Fruit fly (Drosophila melanogaster): ENCODE measurements around the gene CG9853.

CG9853 gene

dm6 chr3R:4428585-4429464 lies 27.0 kb upstream of the CG9853 start, which contains the start of gene srl (continued):
- TF ChIP-seq amos (GFP tag; IDR thresholded peaks at IDR 0.05; ENCODE audit: partially characterized antibody) (peak; percentile 39; the same call in 1 of the 2 replicates), cwo (GFP tag; optimal IDR thresholded peaks at IDR 0.05) (peak; percentile 42), CG43689 (GFP tag; IDR thresholded peaks at IDR 0.05) (no peak), CG34422 (GFP tag; IDR thresholded peaks at IDR 0.05) (peak; percentile 94), grau (tag; optimal IDR thresholded peaks at IDR 0.05) (no peak), Poxn (GFP tag; IDR thresholded peaks at IDR 0.05) (no peak), disco-r (GFP tag; optimal IDR thresholded peaks at IDR 0.05) (no peak), Neu2 (GFP tag; optimal IDR thresholded peaks at IDR 0.05; ENCODE audit: borderline replicate concordance) (no peak), Rx (GFP tag; IDR thresholded peaks at IDR 0.05) (no peak), CG3163 (GFP tag; optimal IDR thresholded peaks at IDR 0.05) (peak; percentile 14), CG10209 (GFP tag; optimal IDR thresholded peaks at IDR 0.05) (no peak), D (optimal IDR thresholded peaks at IDR 0.05) (peak; percentile 29), D (GFP tag; optimal IDR thresholded peaks at IDR 0.05) (no peak), CG17385 (GFP tag; optimal IDR thresholded peaks at IDR 0.05) (peak; percentile 95), slp2 (GFP tag; optimal IDR thresholded peaks at IDR 0.05) (no peak), Scr (GFP tag; IDR thresholded peaks at IDR 0.05; ENCODE audit: partially characterized antibody) (peak; percentile 35; the same call in 1 of the 2 replicates), ftz-f1 (GFP tag; optimal IDR thresholded peaks at IDR 0.05) (peak; percentile 86), Sox102F (GFP tag; optimal IDR thresholded peaks at IDR 0.05) (no peak), Atf3 (GFP tag; optimal IDR thresholded peaks at IDR 0.05) (no peak), tin (GFP tag; optimal IDR thresholded peaks at IDR 0.05) (no peak), CG31224 (GFP tag; IDR thresholded peaks at IDR 0.05) (no peak), ssp (GFP tag; IDR thresholded peaks at IDR 0.05) (no peak), wor (GFP tag; IDR thresholded peaks at IDR 0.05) (no peak), CG8089 (GFP tag; optimal IDR thresholded peaks at IDR 0.05) (no peak), CG10267 (tag; optimal IDR thresholded peaks at IDR 0.05) (peak; percentile 22), sug (tag; optimal IDR thresholded peaks at IDR 0.05) (peak; percentile 44), ap (GFP tag; IDR thresholded peaks at IDR 0.05) (no peak), Awh (GFP tag; IDR thresholded peaks at IDR 0.05) (no peak), CG7928 (GFP tag; optimal IDR thresholded peaks at IDR 0.05) (no peak), CG4328 (GFP tag; optimal IDR thresholded peaks at IDR 0.05) (no peak), Hand (GFP tag; optimal IDR thresholded peaks at IDR 0.05) (no peak), CG12391 (tag; optimal IDR thresholded peaks at IDR 0.05) (no peak), Sin3A (optimal IDR thresholded peaks at IDR 0.05) (peak; percentile 76), insv (GFP tag; optimal IDR thresholded peaks at IDR 0.05) (no peak), Spps (tag; optimal IDR thresholded peaks at IDR 0.05) (no peak), CG9932 (GFP tag; IDR thresholded peaks at IDR 0.05) (no peak), Mad (GFP tag; optimal IDR thresholded peaks at IDR 0.05) (no peak), CG3281 (GFP tag; optimal IDR thresholded peaks at IDR 0.05) (no peak), slbo (GFP tag; IDR thresholded peaks at IDR 0.05) (no peak), Jarid2 (GFP tag; optimal IDR thresholded peaks at IDR 0.05) (no peak), NC2β (GFP tag; optimal IDR thresholded peaks at IDR 0.05) (peak; percentile 29), CG30020 (tag; optimal IDR thresholded peaks at IDR 0.05) (peak; percentile 50), lab (GFP tag; optimal IDR thresholded peaks at IDR 0.05) (no peak), CG14050 (GFP tag; IDR thresholded peaks at IDR 0.05) (no peak), pzg (GFP tag; optimal IDR thresholded peaks at IDR 0.05) (peak; percentile 95), CG16863 (GFP tag; optimal IDR thresholded peaks at IDR 0.05) (no peak), CG11398 (GFP tag; optimal IDR thresholded peaks at IDR 0.05) (no peak), Camta (GFP tag; optimal IDR thresholded peaks at IDR 0.05) (no peak), sima (GFP tag; optimal IDR thresholded peaks at IDR 0.05) (no peak), CG14667 (GFP tag; IDR thresholded peaks at IDR 0.05) (no peak), Ets65A (GFP tag) (no peak)

Data from whole organism, embryonic.